Worm (Caenorhabditis elegans): Measurements from ENCODE around the gene C14B1.3.

DNA sequence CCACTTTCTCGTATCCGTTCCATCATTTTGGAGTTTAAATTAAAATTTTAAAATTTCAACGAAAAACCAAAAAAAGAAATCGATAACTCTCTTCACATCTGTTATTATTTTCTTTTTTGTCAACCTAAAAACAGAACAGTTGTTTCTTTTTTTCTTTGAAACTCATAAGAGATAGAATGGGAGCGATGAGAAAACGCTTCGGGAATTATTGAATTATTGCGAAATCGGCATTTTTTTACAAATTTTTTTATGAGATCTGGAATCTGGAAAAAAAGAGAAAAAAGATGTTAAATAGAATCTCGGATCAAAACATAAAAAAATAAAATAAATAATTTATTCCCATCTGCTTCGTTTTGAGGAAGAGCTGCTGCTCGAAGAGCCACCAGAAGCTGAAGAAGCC, 45.9 kb upstream of the C14B1.3 start, which contains the start of gene C46F11.5:
- TF ChIP-seq ceh-44 (GFP tag; IDR thresholded peaks at IDR 0.05) (no peak), unc-130 (GFP tag; optimal IDR thresholded peaks at IDR 0.05) (no peak), lin-39 (tag; optimal IDR thresholded peaks at IDR 0.05) (no peak), daf-19 (GFP tag; conservative IDR thresholded peaks at IDR 0.05) (no peak), daf-12 (tag; optimal IDR thresholded peaks at IDR 0.05) (no peak), aly-2 (tag; optimal IDR thresholded peaks at IDR 0.05) (no peak), lin-13 (GFP tag; optimal IDR thresholded peaks at IDR 0.05) (no peak), unc-62 (GFP tag; optimal IDR thresholded peaks at IDR 0.05 in 1 of 2) (no peak), unc-62 (tag; optimal IDR thresholded peaks at IDR 0.05) (no peak), gei-8 (GFP tag; optimal IDR thresholded peaks at IDR 0.05) (no peak)
